Fruit fly (Drosophila melanogaster) whole organism, embryonic: Measurements from ENCODE around the gene D.

Source experiments
- ATbp ChIP-seq: fragments of 200-800 bp; sonication (Bioruptor generic); optimal IDR thresholded peaks from 2 replicates; lab custom pipeline; 2017; ENCODE audit warnings: missing biosample characterization, mild to moderate bottlenecking, missing genetic modification characterization, missing genetic modification reagents
- CG10267 ChIP-seq: fragments of 200-800 bp; sonication (Bioruptor generic); optimal IDR thresholded peaks from 2 replicates; lab custom pipeline; 2018; ENCODE audit warnings: missing biosample characterization, mild to moderate bottlenecking, missing genetic modification characterization, moderate library complexity
- CG10959 ChIP-seq: fragments of 200-800 bp; sonication (Bioruptor generic); IDR thresholded peaks from 2 replicates; pipeline ENCODE4 v1.3.6; 2022; ENCODE audit warnings: missing biosample characterization, missing genetic modification characterization
- CG11723 ChIP-seq: fragments of 200-800 bp; sonication (Bioruptor generic); optimal IDR thresholded peaks from 2 replicates; lab custom pipeline; 2017; ENCODE audit warnings: missing biosample characterization, mild to moderate bottlenecking, missing genetic modification characterization
- CG12236 ChIP-seq: fragments of 200-800 bp; sonication (Bioruptor generic); optimal IDR thresholded peaks from 2 replicates; lab custom pipeline; 2016; ENCODE audit warnings: missing biosample characterization, missing genetic modification characterization
- CG12769 ChIP-seq: fragments of 200-800 bp; sonication (Bioruptor generic); optimal IDR thresholded peaks from 2 replicates; lab custom pipeline; 2019; ENCODE audit warnings: missing biosample characterization, mild to moderate bottlenecking, missing genetic modification characterization, moderate library complexity
- CG12942 ChIP-seq: fragments of 200-800 bp; sonication (Bioruptor generic); optimal IDR thresholded peaks from 3 replicates; lab custom pipeline; 2016; ENCODE audit warnings: missing biosample characterization, missing genetic modification characterization
- CG14710 ChIP-seq: fragments of 200-800 bp; sonication (Bioruptor generic); optimal IDR thresholded peaks from 3 replicates; lab custom pipeline; 2019; ENCODE audit warnings: missing biosample characterization, mild to moderate bottlenecking, missing genetic modification characterization, moderate library complexity
- CG1603 ChIP-seq: fragments of 200-800 bp; sonication (Bioruptor generic); optimal IDR thresholded peaks from 2 replicates; lab custom pipeline; 2019; ENCODE audit warnings: missing biosample characterization, mild to moderate bottlenecking, missing genetic modification characterization, moderate library complexity
- CG16813 ChIP-seq: fragments of 200-800 bp; sonication (Bioruptor generic); IDR thresholded peaks from 3 replicates; pipeline ENCODE4 v1.3.6; 2022; ENCODE audit warnings: missing biosample characterization, missing genetic modification characterization; ENCODE audit not compliant: partially characterized antibody
- CG2889 ChIP-seq: fragments of 200-800 bp; sonication (Bioruptor generic); IDR thresholded peaks from 3 replicates; pipeline ENCODE4 v1.3.6; 2022; ENCODE audit warnings: missing biosample characterization, missing genetic modification characterization
- CG32767 ChIP-seq: fragments of 200-800 bp; sonication (Bioruptor generic); IDR thresholded peaks from 2 replicates; pipeline ENCODE4 v1.3.6; 2022; ENCODE audit warnings: missing biosample characterization, missing genetic modification characterization
- CG34376 ChIP-seq: fragments of 200-800 bp; sonication (Bioruptor generic); optimal IDR thresholded peaks from 2 replicates; lab custom pipeline; 2018; ENCODE audit warnings: missing biosample characterization, mild to moderate bottlenecking, missing genetic modification characterization
- CG3838 ChIP-seq: fragments of 200-800 bp; sonication (Bioruptor generic); optimal IDR thresholded peaks from 3 replicates; lab custom pipeline; 2016; ENCODE audit warnings: missing biosample characterization, missing genetic modification characterization
- CG5245 ChIP-seq: fragments of 200-800 bp; sonication (Bioruptor generic); optimal IDR thresholded peaks from 3 replicates; lab custom pipeline; 2016; ENCODE audit warnings: missing biosample characterization, missing genetic modification characterization
- CG6272 ChIP-seq: fragments of 200-800 bp; sonication (Bioruptor generic); IDR thresholded peaks from 2 replicates; pipeline ENCODE4 v1.3.6; 2022; ENCODE audit warnings: missing biosample characterization, missing genetic modification characterization
- CG8089 ChIP-seq: fragments of 200-800 bp; sonication (Bioruptor generic); optimal IDR thresholded peaks from 3 replicates; lab custom pipeline; 2016; ENCODE audit warnings: missing biosample characterization, missing genetic modification characterization
- CG8765 ChIP-seq: fragments of 200-800 bp; sonication (Bioruptor generic); IDR thresholded peaks from 2 replicates; pipeline ENCODE4 v1.3.6; 2022; ENCODE audit warnings: missing biosample characterization, missing genetic modification characterization
- CHES-1-like ChIP-seq: fragments of 200-800 bp; sonication (Bioruptor generic); optimal IDR thresholded peaks from 2 replicates; lab custom pipeline; 2016; ENCODE audit warnings: missing biosample characterization, missing genetic modification characterization
- CTCF ChIP-seq: fragments of 200-800 bp; sonication (Bioruptor generic); optimal IDR thresholded peaks from 2 replicates; lab custom pipeline; 2017; ENCODE audit warnings: missing biosample characterization, mild to moderate bottlenecking, missing genetic modification characterization, moderate library complexity
- Dek ChIP-seq: fragments of 200-800 bp; sonication (Bioruptor generic); optimal IDR thresholded peaks from 3 replicates; lab custom pipeline; 2019; ENCODE audit warnings: missing biosample characterization, mild to moderate bottlenecking, missing genetic modification characterization, moderate library complexity
- Dll ChIP-seq: fragments of 200-800 bp; sonication (Bioruptor generic); IDR thresholded peaks from 4 replicates; pipeline ENCODE4 v1.3.6; 2022; ENCODE audit warnings: missing biosample characterization, missing genetic modification characterization; ENCODE audit not compliant: partially characterized antibody
- Drgx ChIP-seq: fragments of 200-800 bp; sonication (Bioruptor generic); IDR thresholded peaks from 2 replicates; pipeline ENCODE4 v1.3.6; 2022; ENCODE audit warnings: missing biosample characterization, missing genetic modification characterization
- Gug ChIP-seq: fragments of 200-800 bp; sonication (Bioruptor generic); IDR thresholded peaks from 4 replicates; pipeline ENCODE4 v1.3.6; 2022; ENCODE audit warnings: missing biosample characterization, missing genetic modification characterization
- HmgZ ChIP-seq: fragments of 200-800 bp; sonication (Bioruptor generic); optimal IDR thresholded peaks from 2 replicates; lab custom pipeline; 2018; ENCODE audit warnings: missing biosample characterization, mild to moderate bottlenecking, missing genetic modification characterization
- Med ChIP-seq: fragments of 200-800 bp; sonication (Bioruptor generic); peaks from one replicate; lab custom pipeline; 2016; ENCODE audit warnings: missing biosample characterization, missing genetic modification characterization, mild to moderate bottlenecking, inconsistent platforms, moderate library complexity
- Meics ChIP-seq: fragments of 200-800 bp; sonication (Bioruptor generic); optimal IDR thresholded peaks from 2 replicates; lab custom pipeline; 2017; ENCODE audit warnings: missing biosample characterization, mild to moderate bottlenecking, missing genetic modification characterization
- Oli ChIP-seq: fragments of 200-800 bp; sonication (Bioruptor generic); optimal IDR thresholded peaks from 2 replicates; lab custom pipeline; 2018; ENCODE audit warnings: missing biosample characterization, mild to moderate bottlenecking, missing genetic modification characterization, moderate library complexity
- Tbp ChIP-seq: fragments of >200 bp; optimal IDR thresholded peaks from 2 replicates; lab custom pipeline; 2018; ENCODE audit warnings: missing biosample characterization, missing genetic modification characterization
- Xbp1 ChIP-seq: fragments of 200-800 bp; sonication (Bioruptor generic); optimal IDR thresholded peaks from 3 replicates; lab custom pipeline; 2016; ENCODE audit warnings: missing biosample characterization, mild to moderate bottlenecking, missing genetic modification characterization
- abd-A ChIP-seq: fragments of 200-800 bp; sonication (Bioruptor generic); optimal IDR thresholded peaks from 3 replicates; lab custom pipeline; 2019; ENCODE audit warnings: missing biosample characterization, mild to moderate bottlenecking, missing genetic modification characterization, moderate library complexity
- amos ChIP-seq: fragments of 200-800 bp; sonication (Bioruptor generic); IDR thresholded peaks from 2 replicates; pipeline ENCODE4 v1.3.6; 2022; ENCODE audit warnings: missing biosample characterization, missing genetic modification characterization; ENCODE audit not compliant: partially characterized antibody
- ase ChIP-seq: fragments of 200-800 bp; sonication (Bioruptor generic); IDR thresholded peaks from 3 replicates; pipeline ENCODE4 v1.3.6; 2022; ENCODE audit warnings: missing biosample characterization, missing genetic modification characterization
- caup ChIP-seq: fragments of 200-800 bp; sonication (Bioruptor generic); optimal IDR thresholded peaks from 3 replicates; lab custom pipeline; 2017; ENCODE audit warnings: missing biosample characterization, mild to moderate bottlenecking, missing genetic modification characterization, moderate library complexity; ENCODE audit not compliant: severe bottlenecking
- ci ChIP-seq: fragments of 200-800 bp; sonication (Bioruptor generic); IDR thresholded peaks from 3 replicates; pipeline ENCODE4 v1.3.6; 2022; ENCODE audit warnings: missing biosample characterization, missing genetic modification characterization
- crp ChIP-seq, 2 experiments: fragments of 200-800 bp; sonication (Bioruptor generic); optimal IDR thresholded peaks; 2 replicates in 1 of 2; 3 replicates in 1 of 2; lab custom pipeline; 2017; ENCODE audit warnings: missing biosample characterization in 2 of 2, missing genetic modification characterization in 2 of 2, mild to moderate bottlenecking in 1 of 2, moderate library complexity in 1 of 2
- gsb ChIP-seq: fragments of 200-800 bp; sonication (Bioruptor generic); IDR thresholded peaks from 2 replicates; pipeline ENCODE4 v1.3.6; 2022; ENCODE audit warnings: missing biosample characterization, missing genetic modification characterization
- hb ChIP-seq: fragments of 200-800 bp; sonication (Bioruptor generic); IDR thresholded peaks from 3 replicates; pipeline ENCODE4 v1.3.6; 2022; ENCODE audit warnings: missing biosample characterization, missing genetic modification characterization; ENCODE audit not compliant: partially characterized antibody
- hbn ChIP-seq: fragments of 200-800 bp; sonication (Bioruptor generic); IDR thresholded peaks from 2 replicates; pipeline ENCODE4 v1.3.6; 2022; ENCODE audit warnings: missing biosample characterization, missing genetic modification characterization; ENCODE audit not compliant: partially characterized antibody
- jing ChIP-seq: fragments of 200-800 bp; sonication (Bioruptor generic); optimal IDR thresholded peaks from 2 replicates; lab custom pipeline; 2018; ENCODE audit warnings: missing biosample characterization, mild to moderate bottlenecking, missing genetic modification characterization
- kni ChIP-seq: fragments of 200-800 bp; sonication (Bioruptor generic); optimal IDR thresholded peaks from 3 replicates; lab custom pipeline; 2017; ENCODE audit warnings: mild to moderate bottlenecking, missing biosample characterization, missing genetic modification reagents, missing genetic modification characterization
- knrl ChIP-seq: fragments of 200-800 bp; sonication (Bioruptor generic); IDR thresholded peaks from 3 replicates; pipeline ENCODE4 v1.3.6; 2022; ENCODE audit warnings: missing biosample characterization, missing genetic modification characterization; ENCODE audit not compliant: partially characterized antibody
- mam ChIP-seq: fragments of 200-800 bp; sonication (Bioruptor generic); optimal IDR thresholded peaks from 3 replicates; lab custom pipeline; 2016; ENCODE audit warnings: missing biosample characterization, missing genetic modification characterization
- nerfin-1 ChIP-seq: fragments of 200-800 bp; sonication (Bioruptor generic); optimal IDR thresholded peaks from 3 replicates; lab custom pipeline; 2019; ENCODE audit warnings: missing biosample characterization, mild to moderate bottlenecking, missing genetic modification characterization, moderate library complexity
- phol ChIP-seq: fragments of 200-800 bp; sonication (Bioruptor generic); optimal IDR thresholded peaks from 3 replicates; lab custom pipeline; 2018; ENCODE audit warnings: missing biosample characterization, mild to moderate bottlenecking, missing genetic modification characterization, moderate library complexity
- slou ChIP-seq: fragments of 200-800 bp; sonication (Bioruptor generic); optimal IDR thresholded peaks from 3 replicates; lab custom pipeline; 2016; ENCODE audit warnings: missing biosample characterization, missing genetic modification characterization
- trem ChIP-seq: fragments of 200-800 bp; optimal IDR thresholded peaks from 3 replicates; lab custom pipeline; 2019; ENCODE audit warnings: missing biosample characterization, mild to moderate bottlenecking, missing genetic modification characterization, moderate library complexity
- usp ChIP-seq: fragments of >200 bp; optimal IDR thresholded peaks from 2 replicates; lab custom pipeline; 2017; ENCODE audit warnings: missing biosample characterization, missing genetic modification characterization

D gene

DNA sequence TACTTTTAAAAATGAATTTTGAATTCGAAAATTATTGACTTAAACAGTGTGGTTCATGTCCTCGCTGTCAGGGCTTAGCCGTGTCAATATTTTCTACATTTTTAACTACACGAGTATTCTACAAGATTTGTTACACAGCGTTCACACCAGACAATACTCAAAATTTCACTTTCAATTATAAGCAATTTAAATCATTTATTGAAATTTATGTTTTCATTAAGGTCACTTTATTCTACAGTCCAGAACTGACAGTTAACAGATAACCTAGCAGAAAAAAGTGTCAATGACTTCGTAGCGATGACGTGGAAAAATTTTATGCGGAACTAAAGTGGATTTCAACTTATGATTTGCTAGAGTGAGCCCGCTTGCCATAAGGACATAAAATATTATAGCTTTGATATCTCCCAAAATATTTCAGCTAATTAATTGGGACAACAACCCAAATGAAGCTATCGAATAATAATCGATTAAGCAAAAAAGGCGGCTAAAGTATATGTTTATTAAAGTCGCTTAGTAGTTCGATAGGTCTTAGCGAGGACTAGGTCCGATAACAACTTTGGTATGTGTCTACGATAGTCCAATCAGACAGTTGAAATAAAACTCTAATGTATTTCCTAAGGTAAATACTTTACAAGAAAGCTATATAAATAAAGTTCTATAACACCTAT lies 11.7 kb upstream of the D start (continued):
- TF ChIP-seq kni (GFP tag; lab: Kevin White, UChicago) = no peak
- peak; percentile 14 for TF ChIP-seq CG12942 (GFP tag; lab: Kevin White, UChicago)
- peak; percentile 69 for TF ChIP-seq CG12769 (tag; lab: Kevin White, UChicago)
- no peak for TF ChIP-seq HmgZ (tag; lab: Kevin White, UChicago)
- TF ChIP-seq CHES-1-like (GFP tag; lab: Kevin White, UChicago) = no peak
- TF ChIP-seq ATbp = no peak
- peak; percentile 36 for TF ChIP-seq Oli (tag; lab: Kevin White, UChicago)
- 0 out of 2 replicates have a peak, but pooled peaks have one; percentile 25 for TF ChIP-seq CG10959 (GFP tag; lab: Robert Waterston, UW)
- TF ChIP-seq gsb (GFP tag; lab: Robert Waterston, UW) = no peak
- peak; percentile 84 for TF ChIP-seq CG32767 (GFP tag; lab: Robert Waterston, UW)
- TF ChIP-seq hb (GFP tag; lab: Robert Waterston, UW) = peak; percentile 41; the same call in 1 of the 3 replicates
- no peak for TF ChIP-seq nerfin-1 (tag; lab: Kevin White, UChicago)
- no peak for TF ChIP-seq Tbp (GFP tag; lab: Kevin White, UChicago)
- peak; percentile 70 for TF ChIP-seq Xbp1
- no peak for TF ChIP-seq CG3838 (GFP tag; lab: Kevin White, UChicago)
- TF ChIP-seq ase (GFP tag; lab: Robert Waterston, UW) = peak; percentile 75; the same call in 2 of the 3 replicates
- TF ChIP-seq CG14710 (tag; lab: Kevin White, UChicago) = peak; percentile 63
- peak; percentile 41 for TF ChIP-seq trem (tag; lab: Kevin White, UChicago)
- TF ChIP-seq CG6272 (GFP tag; lab: Robert Waterston, UW) = no peak; the same call in 1 of the 2 replicates
- TF ChIP-seq Dll (GFP tag; lab: Robert Waterston, UW) = no peak; the same call in 1 of the 4 replicates
- TF ChIP-seq Meics = peak; percentile 47
- no peak for TF ChIP-seq slou (GFP tag; lab: Kevin White, UChicago)
- TF ChIP-seq amos (GFP tag; lab: Robert Waterston, UW) = peak; percentile 46
- peak; percentile 3 for TF ChIP-seq CG5245 (GFP tag; lab: Kevin White, UChicago)
- peak; percentile 59 for TF ChIP-seq caup (GFP tag; lab: Kevin White, UChicago)
- TF ChIP-seq CG12236 (GFP tag; lab: Kevin White, UChicago) = no peak
- TF ChIP-seq Gug = peak; percentile 25; the same call in 1 of the 4 replicates
- TF ChIP-seq Drgx = peak; percentile 50
- no peak for TF ChIP-seq jing (GFP tag; lab: Kevin White, UChicago)
- TF ChIP-seq CG8089 (GFP tag; lab: Kevin White, UChicago) = peak; percentile 5
- no peak for TF ChIP-seq CG34376 (GFP tag; lab: Kevin White, UChicago)
- peak; percentile 63; the same call in 2 of the 3 replicates for TF ChIP-seq CG2889 (GFP tag; lab: Robert Waterston, UW)
- no peak for TF ChIP-seq usp (GFP tag; lab: Kevin White, UChicago)
- no peak for TF ChIP-seq CG11723 (GFP tag; lab: Kevin White, UChicago)
- peak; percentile 27; the same call in 2 of the 3 replicates for TF ChIP-seq knrl (GFP tag; lab: Robert Waterston, UW)
- TF ChIP-seq ci (GFP tag; lab: Robert Waterston, UW) = peak; percentile 91
- TF ChIP-seq CG10267 (tag; lab: Kevin White, UChicago) = peak; percentile 21
- no peak; the same call in 1 of the 3 replicates for TF ChIP-seq CG16813 (GFP tag; lab: Robert Waterston, UW)
- TF ChIP-seq crp (GFP tag; optimal IDR thresholded peaks at IDR 0.05; lab: Kevin White, UChicago) = no peak
- peak; percentile 50 for TF ChIP-seq phol (tag; lab: Kevin White, UChicago)
- peak; percentile 84 for TF ChIP-seq CTCF
- TF ChIP-seq mam = peak; percentile 6
- TF ChIP-seq CG1603 (tag; lab: Kevin White, UChicago) = peak; percentile 34
- TF ChIP-seq hbn (GFP tag; lab: Robert Waterston, UW) = no peak; the same call in 1 of the 2 replicates
- TF ChIP-seq abd-A (tag; lab: Kevin White, UChicago) = no peak
- peak; percentile 88 for TF ChIP-seq Med (GFP tag; lab: Kevin White, UChicago)
- TF ChIP-seq CG8765 (GFP tag; lab: Robert Waterston, UW) = peak; percentile 40; the same call in 1 of the 2 replicates
- TF ChIP-seq Dek (tag; lab: Kevin White, UChicago) = no peak
